Worm (Caenorhabditis elegans) whole organism, mixed stage, embryonic: ENCODE measurements around the gene Y48A6C.4.

ENCODE experiments used
- M03D4.4 ChIP-seq: sonication (generic microtip); optimal IDR thresholded peaks from 2 replicates; lab custom pipeline; 2017; ENCODE audit warnings: mild to moderate bottlenecking, missing genetic modification characterization, missing compliant biosample characterization
- bed-3 ChIP-seq: fragments of 200-800 bp; sonication (Bioruptor generic); optimal IDR thresholded peaks from 3 replicates; lab custom pipeline; 2018; ENCODE audit warnings: mild to moderate bottlenecking, missing genetic modification characterization, moderate library complexity, missing compliant biosample characterization
- ceh-39 ChIP-seq: fragments of 150-350 bp; optimal IDR thresholded peaks from 2 replicates; lab custom pipeline; 2014; ENCODE audit warnings: missing biosample characterization, missing genetic modification characterization
- ceh-43 ChIP-seq: fragments of 200-800 bp; sonication (Bioruptor generic); optimal IDR thresholded peaks from 2 replicates; lab custom pipeline; 2018; ENCODE audit warnings: mild to moderate bottlenecking, missing genetic modification characterization, moderate library complexity, missing compliant biosample characterization
- ceh-83 ChIP-seq: fragments of 200-800 bp; sonication (Bioruptor generic); optimal IDR thresholded peaks from 2 replicates; lab custom pipeline; 2018; ENCODE audit warnings: mild to moderate bottlenecking, missing genetic modification characterization, missing compliant biosample characterization
- ces-1 ChIP-seq: fragments of 150-350 bp; optimal IDR thresholded peaks from 2 replicates; lab custom pipeline; 2014; ENCODE audit warnings: missing biosample characterization, missing genetic modification reagents, missing genetic modification characterization
- drap-1 ChIP-seq: fragments of 200-800 bp; sonication (Bioruptor generic); optimal IDR thresholded peaks from 3 replicates; lab custom pipeline; 2018; ENCODE audit warnings: mild to moderate bottlenecking, missing genetic modification characterization, missing compliant biosample characterization
- elt-1 ChIP-seq: sonication (generic microtip); optimal IDR thresholded peaks from 2 replicates; lab custom pipeline; 2017; ENCODE audit warnings: missing genetic modification characterization, mild to moderate bottlenecking, missing compliant biosample characterization, antibody characterized with exemption, moderate library complexity, borderline replicate concordance; ENCODE audit not compliant: insufficient read depth
- elt-3 ChIP-seq: fragments of 150-350 bp; optimal IDR thresholded peaks from 2 replicates; lab custom pipeline; 2014; ENCODE audit warnings: missing biosample characterization, missing genetic modification characterization
- flh-1 ChIP-seq: fragments of 200-800 bp; sonication (Bioruptor generic); optimal IDR thresholded peaks from 2 replicates; lab custom pipeline; 2018; ENCODE audit warnings: mild to moderate bottlenecking, missing genetic modification characterization, moderate library complexity, missing compliant biosample characterization
- ham-2 ChIP-seq: fragments of 200-800 bp; sonication (Bioruptor generic); optimal IDR thresholded peaks from 2 replicates; lab custom pipeline; 2018; ENCODE audit warnings: mild to moderate bottlenecking, missing genetic modification characterization, missing compliant biosample characterization
- hlh-1 ChIP-seq: fragments of 150-350 bp; optimal IDR thresholded peaks from 2 replicates; lab custom pipeline; 2014; ENCODE audit warnings: missing biosample characterization, missing genetic modification reagents, missing genetic modification characterization
- lin-13 ChIP-seq: fragments of 150-350 bp; optimal IDR thresholded peaks from 2 replicates; lab custom pipeline; 2014; ENCODE audit warnings: missing biosample characterization, missing genetic modification characterization
- lin-32 ChIP-seq: fragments of 200-800 bp; sonication (Bioruptor generic); optimal IDR thresholded peaks from 2 replicates; lab custom pipeline; 2018; ENCODE audit warnings: mild to moderate bottlenecking, missing genetic modification characterization, missing compliant biosample characterization
- lsy-2 ChIP-seq: fragments of 150-350 bp; optimal IDR thresholded peaks from 2 replicates; lab custom pipeline; 2014; ENCODE audit warnings: missing biosample characterization, missing genetic modification characterization
- mab-5 ChIP-seq: fragments of 150-350 bp; optimal IDR thresholded peaks from 2 replicates; lab custom pipeline; 2014; ENCODE audit warnings: missing biosample characterization, missing genetic modification characterization
- mep-1 ChIP-seq: fragments of 150-350 bp; optimal IDR thresholded peaks from 2 replicates; lab custom pipeline; 2017; ENCODE audit warnings: missing biosample characterization, missing genetic modification reagents, missing genetic modification characterization, inconsistent platforms
- mls-2 ChIP-seq: sonication (generic microtip); optimal IDR thresholded peaks from 2 replicates; lab custom pipeline; 2016; ENCODE audit warnings: mild to moderate bottlenecking, missing genetic modification characterization, moderate library complexity, missing compliant biosample characterization
- nhr-12 ChIP-seq: fragments of 150-350 bp; optimal IDR thresholded peaks from 2 replicates; lab custom pipeline; 2014; ENCODE audit warnings: missing biosample characterization, missing genetic modification characterization
- nhr-237 ChIP-seq: fragments of 150-350 bp; optimal IDR thresholded peaks from 2 replicates; lab custom pipeline; 2014; ENCODE audit warnings: missing biosample characterization, missing genetic modification characterization
- nhr-28 ChIP-seq: fragments of 150-350 bp; optimal IDR thresholded peaks from 2 replicates; lab custom pipeline; 2014; ENCODE audit warnings: missing biosample characterization, missing genetic modification characterization
- nhr-76 ChIP-seq: sonication (generic microtip); optimal IDR thresholded peaks from 2 replicates; lab custom pipeline; 2017; ENCODE audit warnings: missing biosample characterization, missing genetic modification characterization
- pha-4 ChIP-seq: fragments of 150-350 bp; optimal IDR thresholded peaks from 2 replicates; lab custom pipeline; 2018; ENCODE audit warnings: missing biosample characterization, missing genetic modification reagents, missing genetic modification characterization
- sem-2 ChIP-seq: fragments of 200-800 bp; sonication (Bioruptor generic); optimal IDR thresholded peaks from 2 replicates; lab custom pipeline; 2018; ENCODE audit warnings: mild to moderate bottlenecking, missing genetic modification characterization, missing compliant biosample characterization
- snpc-4 ChIP-seq: fragments of 150-350 bp; optimal IDR thresholded peaks from 2 replicates; lab custom pipeline; 2014; ENCODE audit warnings: missing biosample characterization, missing genetic modification characterization
- sptf-1 ChIP-seq: sonication (generic microtip); optimal IDR thresholded peaks from 2 replicates; lab custom pipeline; 2017; ENCODE audit warnings: mild to moderate bottlenecking, missing genetic modification characterization, moderate library complexity, missing compliant biosample characterization
- unc-39 ChIP-seq: fragments of 150-350 bp; optimal IDR thresholded peaks from 2 replicates; lab custom pipeline; 2014; ENCODE audit warnings: missing biosample characterization, missing genetic modification characterization
- unc-62 ChIP-seq: fragments of 150-350 bp; optimal IDR thresholded peaks from 2 replicates; lab custom pipeline; 2014; ENCODE audit warnings: missing biosample characterization, missing genetic modification reagents, missing genetic modification characterization
- zip-8 ChIP-seq: fragments of 150-350 bp; optimal IDR thresholded peaks from 2 replicates; lab custom pipeline; 2014; ENCODE audit warnings: missing biosample characterization, missing genetic modification characterization
- ztf-11 ChIP-seq: fragments of 150-350 bp; optimal IDR thresholded peaks from 2 replicates; lab custom pipeline; 2014; ENCODE audit warnings: missing biosample characterization, missing genetic modification characterization

Gene Y48A6C.4

ce11 chrIII:11154527-11154926, 34.9 kb downstream of the Y48A6C.4 start, which contains the start of gene cku-70:
TSS of gene cku-70 (plus strand) at chrIII:11154827.
- no peak for TF ChIP-seq unc-39
- TF ChIP-seq lsy-2 (tag; lab: Kevin White, UChicago) = no peak
- TF ChIP-seq nhr-76 (tag; lab: Kevin White, UChicago) = no peak
- TF ChIP-seq lin-13 (tag; lab: Kevin White, UChicago) = no peak
- TF ChIP-seq bed-3 = no peak
- TF ChIP-seq drap-1 (GFP tag; lab: Kevin White, UChicago) = no peak
- TF ChIP-seq elt-1 = no peak
- TF ChIP-seq sem-2 (GFP tag; lab: Kevin White, UChicago) = no peak
- no peak for TF ChIP-seq ceh-83 (GFP tag; lab: Kevin White, UChicago)
- no peak for TF ChIP-seq flh-1 (GFP tag; lab: Kevin White, UChicago)
- TF ChIP-seq ztf-11 (tag; lab: Kevin White, UChicago) = no peak
- TF ChIP-seq ceh-39 (tag; lab: Kevin White, UChicago) = no peak
- TF ChIP-seq mep-1 (tag; lab: Kevin White, UChicago) = no peak

- TF ChIP-seq sem-2 (GFP tag; lab: Kevin White, UChicago) = no peak
- no peak for TF ChIP-seq pha-4
Measured at ce11 chrIII:11157099-11157498, 37.5 kb downstream of the Y48A6C.4 start, which contains the start of gene Y47D3A.31. TSS of gene Y47D3A.31 (minus strand) at chrIII:11157199.

- no peak for TF ChIP-seq nhr-12 (tag; lab: Kevin White, UChicago)
- no peak for TF ChIP-seq ces-1
- no peak for TF ChIP-seq unc-39
- TF ChIP-seq nhr-76 (tag; lab: Kevin White, UChicago) = no peak
- no peak for TF ChIP-seq elt-3 (tag; lab: Kevin White, UChicago)
- TF ChIP-seq bed-3 = no peak
- TF ChIP-seq ztf-11 (tag; lab: Kevin White, UChicago) = no peak
Measured at ce11 chrIII:11157916-11158315, 38.3 kb downstream of the Y48A6C.4 start.

- TF ChIP-seq mls-2 (tag; lab: Kevin White, UChicago) (no peak), pha-4 (no peak), hlh-1 (no peak), ztf-11 (tag; lab: Kevin White, UChicago) (no peak), lin-32 (GFP tag; lab: Kevin White, UChicago) (no peak), bed-3 (no peak), ceh-39 (tag; lab: Kevin White, UChicago) (no peak), nhr-28 (tag; lab: Kevin White, UChicago) (no peak), M03D4.4 (no peak), ceh-43 (GFP tag; lab: Kevin White, UChicago) (no peak), sem-2 (GFP tag; lab: Kevin White, UChicago) (no peak), ceh-83 (GFP tag; lab: Kevin White, UChicago) (no peak), lsy-2 (tag; lab: Kevin White, UChicago) (no peak), mep-1 (tag; lab: Kevin White, UChicago) (no peak), nhr-237 (tag; lab: Kevin White, UChicago) (no peak), flh-1 (GFP tag; lab: Kevin White, UChicago) (no peak), snpc-4 (tag; lab: Kevin White, UChicago) (no peak), sptf-1 (tag; lab: Kevin White, UChicago) (no peak), mab-5 (tag; lab: Kevin White, UChicago) (no peak), nhr-76 (tag; lab: Kevin White, UChicago) (no peak)
Measured at ce11 chrIII:11169680-11170079, 50.1 kb downstream of the Y48A6C.4 start.

ce11 chrIII:11170509-11170908, 50.9 kb downstream of the Y48A6C.4 start:
- TF ChIP-seq ceh-83 (GFP tag; lab: Kevin White, UChicago) = no peak
- no peak for TF ChIP-seq lin-13 (tag; lab: Kevin White, UChicago)
- no peak for TF ChIP-seq sptf-1 (tag; lab: Kevin White, UChicago)
- no peak for TF ChIP-seq mls-2 (tag; lab: Kevin White, UChicago)
- no peak for TF ChIP-seq M03D4.4
- TF ChIP-seq mab-5 (tag; lab: Kevin White, UChicago) = no peak
- TF ChIP-seq unc-62 (GFP tag; lab: Kevin White, UChicago) = no peak
- TF ChIP-seq pha-4 = no peak
- TF ChIP-seq, all 35 proteins: peak for 0

ce11 chrIII:11172232-11172713, 52.7 kb downstream of the Y48A6C.4 start:
- TF ChIP-seq bed-3 = no peak
- no peak for TF ChIP-seq elt-3 (tag; lab: Kevin White, UChicago)
- TF ChIP-seq ceh-39 (tag; lab: Kevin White, UChicago) = no peak
- no peak for TF ChIP-seq lsy-2 (tag; lab: Kevin White, UChicago)
- TF ChIP-seq flh-1 (GFP tag; lab: Kevin White, UChicago) = no peak
- TF ChIP-seq unc-62 (GFP tag; lab: Kevin White, UChicago) = no peak
- no peak for TF ChIP-seq unc-39
- no peak for TF ChIP-seq ham-2
- TF ChIP-seq hlh-1 = no peak
- no peak for TF ChIP-seq zip-8 (tag; lab: Kevin White, UChicago)
- no peak for TF ChIP-seq ces-1
- no peak for TF ChIP-seq sptf-1 (tag; lab: Kevin White, UChicago)
